Fruit fly (Drosophila melanogaster) whole organism, embryonic: Measurements from ENCODE around the gene Trs23.
A peak's percentile ranks its signal among the peaks of the same experiment; 100 is the strongest.

Experiments used
- B-H1 ChIP-seq: fragments of 200-800 bp; sonication (Bioruptor generic); IDR thresholded peaks from 3 replicates; pipeline ENCODE4 v1.3.6; 2022; ENCODE audit warnings: missing biosample characterization, missing genetic modification characterization
- CG10565 ChIP-seq: fragments of 200-800 bp; sonication (Bioruptor generic); optimal IDR thresholded peaks from 3 replicates; lab custom pipeline; 2016; ENCODE audit warnings: missing biosample characterization, mild to moderate bottlenecking, missing genetic modification characterization
- CG12071 ChIP-seq: fragments of 200-800 bp; sonication (Bioruptor generic); optimal IDR thresholded peaks from 3 replicates; lab custom pipeline; 2018; ENCODE audit warnings: missing biosample characterization, mild to moderate bottlenecking, missing genetic modification characterization
- CG12942 ChIP-seq: fragments of 200-800 bp; sonication (Bioruptor generic); optimal IDR thresholded peaks from 3 replicates; lab custom pipeline; 2016; ENCODE audit warnings: missing biosample characterization, missing genetic modification characterization
- CG1529 ChIP-seq: fragments of 200-800 bp; sonication (Bioruptor generic); optimal IDR thresholded peaks from 3 replicates; lab custom pipeline; 2018; ENCODE audit warnings: missing biosample characterization, missing genetic modification characterization
- CG17328 ChIP-seq: fragments of 200-800 bp; sonication (Bioruptor generic); IDR thresholded peaks from 2 replicates; pipeline ENCODE4 v1.3.6; 2022; ENCODE audit warnings: missing biosample characterization, missing genetic modification characterization
- CG17359 ChIP-seq: fragments of 200-800 bp; sonication (Bioruptor generic); optimal IDR thresholded peaks from 3 replicates; lab custom pipeline; 2018; ENCODE audit warnings: missing biosample characterization, mild to moderate bottlenecking, missing genetic modification characterization, moderate library complexity
- CG1792 ChIP-seq: fragments of 200-800 bp; sonication (Bioruptor generic); optimal IDR thresholded peaks from 2 replicates; lab custom pipeline; 2016; ENCODE audit warnings: missing biosample characterization, missing genetic modification characterization
- CG2889 ChIP-seq: fragments of 200-800 bp; sonication (Bioruptor generic); IDR thresholded peaks from 3 replicates; pipeline ENCODE4 v1.3.6; 2022; ENCODE audit warnings: missing biosample characterization, missing genetic modification characterization
- CG31441 ChIP-seq: fragments of 200-800 bp; sonication (Bioruptor generic); IDR thresholded peaks from 2 replicates; pipeline ENCODE4 v1.3.6; 2022; ENCODE audit warnings: missing biosample characterization, missing genetic modification characterization
- CG32772 ChIP-seq: fragments of 200-800 bp; sonication (Bioruptor generic); IDR thresholded peaks from 2 replicates; pipeline ENCODE4 v1.3.6; 2022; ENCODE audit warnings: missing biosample characterization, missing genetic modification characterization
- CG33213 ChIP-seq: fragments of 200-800 bp; sonication (Bioruptor generic); optimal IDR thresholded peaks from 3 replicates; lab custom pipeline; 2016; ENCODE audit warnings: missing biosample characterization, missing genetic modification characterization
- CG7271 ChIP-seq: fragments of 200-800 bp; sonication (Bioruptor generic); optimal IDR thresholded peaks from 2 replicates; lab custom pipeline; 2018; ENCODE audit warnings: missing biosample characterization, mild to moderate bottlenecking, missing genetic modification characterization, moderate library complexity
- CG9215 ChIP-seq: fragments of 200-800 bp; sonication (Bioruptor generic); IDR thresholded peaks from 2 replicates; pipeline ENCODE4 v1.3.6; 2022; ENCODE audit warnings: missing biosample characterization, missing genetic modification characterization
- Camta ChIP-seq: fragments of 200-800 bp; sonication (Bioruptor generic); optimal IDR thresholded peaks from 2 replicates; lab custom pipeline; 2016; ENCODE audit warnings: missing biosample characterization, missing genetic modification characterization
- Dip2 ChIP-seq: fragments of 200-800 bp; sonication (Bioruptor generic); IDR thresholded peaks from 2 replicates; pipeline ENCODE4 v1.3.6; 2022; ENCODE audit warnings: missing biosample characterization, missing genetic modification characterization
- Dp ChIP-seq: fragments of 200-800 bp; sonication (Bioruptor generic); optimal IDR thresholded peaks from 2 replicates; lab custom pipeline; 2018; ENCODE audit warnings: missing biosample characterization, mild to moderate bottlenecking, missing genetic modification characterization, moderate library complexity
- HLH3B ChIP-seq: fragments of 200-800 bp; sonication (Bioruptor generic); IDR thresholded peaks from 2 replicates; pipeline ENCODE4 v1.3.6; 2022; ENCODE audit warnings: missing biosample characterization, missing genetic modification characterization
- HLHmδ ChIP-seq: fragments of 200-800 bp; sonication (Bioruptor generic); optimal IDR thresholded peaks from 2 replicates; lab custom pipeline; 2018; ENCODE audit warnings: missing biosample characterization, mild to moderate bottlenecking, missing genetic modification characterization, moderate library complexity
- Hr78 ChIP-seq, 2 experiments: fragments of 200-800 bp in 1 of 2; fragments of >200 bp in 1 of 2; sonication (Bioruptor generic) in 1 of 2; optimal IDR thresholded peaks; 2 replicates each; lab custom pipeline; 2017 to 2019; ENCODE audit warnings: missing biosample characterization in 2 of 2, missing genetic modification characterization in 2 of 2, mild to moderate bottlenecking in 1 of 2, moderate library complexity in 1 of 2
- Jarid2 ChIP-seq: fragments of 200-800 bp; sonication (Bioruptor generic); optimal IDR thresholded peaks from 3 replicates; lab custom pipeline; 2017; ENCODE audit warnings: mild to moderate bottlenecking, missing biosample characterization, missing genetic modification reagents, missing genetic modification characterization
- Lhr ChIP-seq: fragments of 200-800 bp; sonication (Bioruptor generic); optimal IDR thresholded peaks from 3 replicates; lab custom pipeline; 2017; ENCODE audit warnings: mild to moderate bottlenecking, missing biosample characterization, missing genetic modification reagents, missing genetic modification characterization
- NfI ChIP-seq: fragments of 200-800 bp; sonication (Bioruptor generic); optimal IDR thresholded peaks from 3 replicates; lab custom pipeline; 2018; ENCODE audit warnings: missing biosample characterization, mild to moderate bottlenecking, missing genetic modification characterization, moderate library complexity
- Rx ChIP-seq: fragments of 200-800 bp; sonication (Bioruptor generic); IDR thresholded peaks from 2 replicates; pipeline ENCODE4 v1.3.6; 2022; ENCODE audit warnings: missing biosample characterization, missing genetic modification characterization
- Side ChIP-seq: fragments of 200-800 bp; sonication (Bioruptor generic); optimal IDR thresholded peaks from 2 replicates; lab custom pipeline; 2016; ENCODE audit warnings: missing biosample characterization, missing genetic modification characterization
- ara ChIP-seq: fragments of 200-800 bp; sonication (Bioruptor generic); IDR thresholded peaks from 2 replicates; pipeline ENCODE4 v1.3.6; 2022; ENCODE audit warnings: missing biosample characterization, missing genetic modification characterization
- bsh ChIP-seq, 2 experiments: fragments of 200-800 bp; sonication (Bioruptor generic); optimal IDR thresholded peaks; 2 replicates each; lab custom pipeline; 2017 to 2018; ENCODE audit warnings: mild to moderate bottlenecking in 2 of 2, missing biosample characterization in 2 of 2, missing genetic modification characterization in 2 of 2, moderate library complexity in 1 of 2
- crp ChIP-seq, 2 experiments: fragments of 200-800 bp; sonication (Bioruptor generic); optimal IDR thresholded peaks; 2 replicates in 1 of 2; 3 replicates in 1 of 2; lab custom pipeline; 2017; ENCODE audit warnings: missing biosample characterization in 2 of 2, missing genetic modification characterization in 2 of 2, mild to moderate bottlenecking in 1 of 2, moderate library complexity in 1 of 2
- da ChIP-seq: fragments of 200-800 bp; sonication (Bioruptor generic); optimal IDR thresholded peaks from 2 replicates; lab custom pipeline; 2016; ENCODE audit warnings: missing biosample characterization, missing genetic modification characterization
- disco-r ChIP-seq: fragments of 200-800 bp; sonication (Bioruptor generic); optimal IDR thresholded peaks from 2 replicates; lab custom pipeline; 2016; ENCODE audit warnings: missing biosample characterization, missing genetic modification characterization
- en ChIP-seq: fragments of 200-800 bp; sonication (Bioruptor generic); optimal IDR thresholded peaks from 2 replicates; lab custom pipeline; 2016; ENCODE audit warnings: missing biosample characterization, missing genetic modification characterization
- exex ChIP-seq: fragments of 200-800 bp; sonication (Bioruptor generic); optimal IDR thresholded peaks from 4 replicates; lab custom pipeline; 2018; ENCODE audit warnings: missing biosample characterization, mild to moderate bottlenecking, missing genetic modification characterization, moderate library complexity
- eyg ChIP-seq: fragments of 200-800 bp; sonication (Bioruptor generic); optimal IDR thresholded peaks from 3 replicates; lab custom pipeline; 2016; ENCODE audit warnings: missing biosample characterization, missing genetic modification characterization
- insv ChIP-seq, 2 experiments: fragments of 200-800 bp; sonication (Bioruptor generic); optimal IDR thresholded peaks; 3 replicates each; lab custom pipeline; 2016 to 2018; ENCODE audit warnings: missing biosample characterization in 2 of 2, missing genetic modification characterization in 2 of 2
- jumu ChIP-seq: fragments of 200-800 bp; sonication (Bioruptor generic); optimal IDR thresholded peaks from 3 replicates; lab custom pipeline; 2016; ENCODE audit warnings: missing biosample characterization, missing genetic modification characterization
- lov ChIP-seq, 2 experiments: fragments of 200-800 bp in 1 of 2; fragments of >200 bp in 1 of 2; sonication (Bioruptor generic) in 1 of 2; IDR thresholded peaks in 1 of 2; optimal IDR thresholded peaks in 1 of 2; 2 replicates in 1 of 2; 3 replicates in 1 of 2; pipeline versions ENCODE4 v1.3.6 to Lab custom; 2017 to 2022; ENCODE audit warnings: missing biosample characterization in 1 of 2, missing genetic modification characterization in 1 of 2
- nerfin-1 ChIP-seq: fragments of 200-800 bp; sonication (Bioruptor generic); optimal IDR thresholded peaks from 3 replicates; lab custom pipeline; 2019; ENCODE audit warnings: missing biosample characterization, mild to moderate bottlenecking, missing genetic modification characterization, moderate library complexity
- peb ChIP-seq: fragments of 200-800 bp; sonication (Bioruptor generic); IDR thresholded peaks from 2 replicates; pipeline ENCODE4 v1.3.6; 2022; ENCODE audit warnings: missing biosample characterization, missing genetic modification characterization
- phol ChIP-seq: fragments of 200-800 bp; sonication (Bioruptor generic); optimal IDR thresholded peaks from 3 replicates; lab custom pipeline; 2018; ENCODE audit warnings: missing biosample characterization, mild to moderate bottlenecking, missing genetic modification characterization, moderate library complexity
- pum ChIP-seq: fragments of 200-800 bp; sonication (Bioruptor generic); optimal IDR thresholded peaks from 2 replicates; lab custom pipeline; 2016; ENCODE audit warnings: missing biosample characterization, missing genetic modification characterization
- sens ChIP-seq: fragments of 200-800 bp; sonication (Bioruptor generic); peaks from one replicate; lab custom pipeline; 2016; ENCODE audit warnings: missing biosample characterization, missing genetic modification characterization
- sna ChIP-seq: fragments of 200-800 bp; sonication (Bioruptor generic); IDR thresholded peaks from 2 replicates; pipeline ENCODE4 v1.3.6; 2022; ENCODE audit warnings: missing biosample characterization, missing genetic modification characterization; ENCODE audit not compliant: partially characterized antibody
- so ChIP-seq: fragments of 200-800 bp; sonication (Bioruptor generic); IDR thresholded peaks from 3 replicates; pipeline ENCODE4 v1.3.6; 2022; ENCODE audit warnings: missing biosample characterization, missing genetic modification characterization
- ssp ChIP-seq: fragments of 200-800 bp; sonication (Bioruptor generic); IDR thresholded peaks from 2 replicates; pipeline ENCODE4 v1.3.6; 2022; ENCODE audit warnings: missing biosample characterization, missing genetic modification characterization
- tup ChIP-seq: fragments of 200-800 bp; sonication (Bioruptor generic); optimal IDR thresholded peaks from 2 replicates; lab custom pipeline; 2016; ENCODE audit warnings: missing biosample characterization, mild to moderate bottlenecking, missing genetic modification characterization, moderate library complexity
- tx ChIP-seq: fragments of 200-800 bp; sonication (Bioruptor generic); optimal IDR thresholded peaks from 2 replicates; lab custom pipeline; 2016; ENCODE audit warnings: missing biosample characterization, missing genetic modification characterization
- unc-4 ChIP-seq: fragments of 200-800 bp; sonication (Bioruptor generic); IDR thresholded peaks from 2 replicates; pipeline ENCODE4 v1.3.6; 2022; ENCODE audit warnings: missing biosample characterization, missing genetic modification characterization; ENCODE audit not compliant: partially characterized antibody
- zfh1 ChIP-seq: fragments of 200-800 bp; sonication (Bioruptor generic); IDR thresholded peaks from 3 replicates; pipeline ENCODE4 v1.3.6; 2022; ENCODE audit warnings: missing biosample characterization, missing genetic modification characterization

Trs23 gene

dm6 chr2L:8691292-8691975 lies 5.4 kb downstream of the Trs23 start (continued):
- TF ChIP-seq Side (GFP tag; lab: Kevin White, UChicago): peak; percentile 57
- peak; percentile 59; the same call in 1 of the 2 replicates for TF ChIP-seq ssp (GFP tag; lab: Robert Waterston, UW)
- peak in 1 of 2 experiments; percentile 55 for TF ChIP-seq crp (GFP tag; optimal IDR thresholded peaks at IDR 0.05; lab: Kevin White, UChicago)
- peak; percentile 17 for TF ChIP-seq tup (GFP tag; lab: Kevin White, UChicago)
- peak in 1 of 2 experiments; percentile 86 for TF ChIP-seq Hr78 (GFP tag; optimal IDR thresholded peaks at IDR 0.05; lab: Kevin White, UChicago)
- peak; percentile 94 for TF ChIP-seq sens
- peak; percentile 46; the same call in 1 of the 2 replicates for TF ChIP-seq ara (GFP tag; lab: Robert Waterston, UW)
- TF ChIP-seq CG33213 (GFP tag; lab: Kevin White, UChicago): peak; percentile 53
- no peak for TF ChIP-seq unc-4 (GFP tag; lab: Robert Waterston, UW)
- TF ChIP-seq CG32772 (GFP tag; lab: Robert Waterston, UW): peak; percentile 68
- no peak for TF ChIP-seq Dp (GFP tag; lab: Kevin White, UChicago)
- TF ChIP-seq CG1529: peak; percentile 86
- TF ChIP-seq en (GFP tag; lab: Kevin White, UChicago): peak; percentile 11
- peak; percentile 73 for TF ChIP-seq CG12942 (GFP tag; lab: Kevin White, UChicago)
- peak; percentile 78; the same call in 1 of the 3 replicates for TF ChIP-seq so (GFP tag; lab: Robert Waterston, UW)
- no peak for TF ChIP-seq eyg (GFP tag; lab: Kevin White, UChicago)
- no peak for TF ChIP-seq disco-r
- peak; percentile 88 for TF ChIP-seq nerfin-1 (tag; lab: Kevin White, UChicago)
- peak; percentile 7 for TF ChIP-seq CG7271
- TF ChIP-seq insv (GFP tag; optimal IDR thresholded peaks at IDR 0.05; lab: Kevin White, UChicago): peak in 1 of 2 experiments; percentile 22
- TF ChIP-seq Dip2 (GFP tag; lab: Robert Waterston, UW): no peak
- TF ChIP-seq peb (GFP tag; lab: Robert Waterston, UW): peak; percentile 4
- TF ChIP-seq CG12071: peak; percentile 18
- TF ChIP-seq sna (GFP tag; lab: Robert Waterston, UW): no peak
- peak; percentile 68 for TF ChIP-seq exex (tag; lab: Kevin White, UChicago)
- TF ChIP-seq CG9215 (GFP tag; lab: Robert Waterston, UW): peak; percentile 74
- peak; percentile 50 for TF ChIP-seq Camta
- peak; percentile 37; the same call in 2 of the 3 replicates for TF ChIP-seq B-H1 (GFP tag; lab: Robert Waterston, UW)
- TF ChIP-seq da (GFP tag; lab: Kevin White, UChicago): no peak
- TF ChIP-seq CG2889 (GFP tag; lab: Robert Waterston, UW): peak; percentile 63; the same call in 2 of the 3 replicates
- peak; percentile 83 for TF ChIP-seq CG17359
- peak; percentile 61 for TF ChIP-seq Jarid2 (GFP tag; lab: Kevin White, UChicago)
- TF ChIP-seq Lhr: peak; percentile 67
- peak; percentile 88 for TF ChIP-seq bsh (GFP tag; optimal IDR thresholded peaks at IDR 0.05; lab: Kevin White, UChicago)
- TF ChIP-seq pum: peak; percentile 24
- TF ChIP-seq jumu (GFP tag; lab: Kevin White, UChicago): peak; percentile 46
- peak; percentile 60 for TF ChIP-seq zfh1 (GFP tag; lab: Robert Waterston, UW)
- TF ChIP-seq HLHmδ: peak; percentile 23
- no peak for TF ChIP-seq Rx (GFP tag; lab: Robert Waterston, UW)
- peak; percentile 40 for TF ChIP-seq tx (GFP tag; lab: Kevin White, UChicago)
- peak; percentile 94 for TF ChIP-seq phol (tag; lab: Kevin White, UChicago)
- TF ChIP-seq NfI: peak; percentile 84
- TF ChIP-seq CG10565 (GFP tag; lab: Kevin White, UChicago): peak; percentile 12
- no peak for TF ChIP-seq lov (optimal IDR thresholded peaks at IDR 0.05; lab: Kevin White, UChicago)
- TF ChIP-seq lov (GFP tag; IDR thresholded peaks at IDR 0.05; lab: Robert Waterston, UW): no peak
- TF ChIP-seq CG31441 (GFP tag; lab: Robert Waterston, UW): peak; percentile 96
- no peak for TF ChIP-seq CG1792 (GFP tag; lab: Kevin White, UChicago)
- TF ChIP-seq HLH3B (GFP tag; lab: Robert Waterston, UW): peak; percentile 52
- peak; percentile 47; the same call in 1 of the 2 replicates for TF ChIP-seq CG17328
